Worm (Caenorhabditis elegans) whole organism, L4/young adult: ENCODE measurements around the gene Y32H12A.6.

ENCODE experiments used
- W03F9.2 ChIP-seq: fragments of 150-350 bp; optimal IDR thresholded peaks from 2 replicates; lab custom pipeline; 2014; ENCODE audit warnings: missing biosample characterization, missing genetic modification characterization
- dao-5 ChIP-seq: sonication (generic microtip); optimal IDR thresholded peaks from 2 replicates; lab custom pipeline; 2016; ENCODE audit warnings: missing genotype, missing genetic modification characterization, moderate library complexity, missing compliant biosample characterization
- him-1 ChIP-seq: sonication (generic microtip); optimal IDR thresholded peaks from 2 replicates; lab custom pipeline; 2016; ENCODE audit warnings: missing genotype, missing genetic modification reagents, missing genetic modification characterization, missing compliant biosample characterization

DNA sequence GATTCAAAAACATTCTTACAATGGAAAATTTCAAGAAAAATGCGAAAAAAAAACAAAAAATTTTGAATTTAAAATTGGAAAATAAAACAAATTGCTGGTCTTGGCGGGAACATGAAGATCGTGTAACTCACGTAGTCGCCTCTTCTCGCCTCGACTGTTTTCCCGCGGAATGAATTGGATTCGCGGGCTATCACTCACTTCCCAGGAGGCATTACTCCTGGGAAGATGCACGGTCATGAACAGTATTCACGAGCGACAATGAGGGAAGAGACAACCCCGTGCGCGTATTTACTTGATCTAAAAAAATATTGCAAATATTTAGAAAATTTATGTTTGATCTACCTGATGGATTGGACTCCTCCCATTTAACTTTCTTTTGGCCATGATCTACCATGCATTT lies 24.3 kb upstream of the Y32H12A.6 start:
- TF ChIP-seq him-1 (no peak), W03F9.2 (tag; lab: Kevin White, UChicago) (no peak), dao-5 (tag; lab: Kevin White, UChicago) (no peak)
